Fruit fly (Drosophila melanogaster) whole organism: ENCODE measurements around the gene Rlip.

Source experiments
- CG8478 ChIP-seq: fragments of >200 bp; optimal IDR thresholded peaks from 2 replicates; lab custom pipeline; 2018; ENCODE audit warnings: inconsistent platforms
- Dll ChIP-seq: fragments of >200 bp; optimal IDR thresholded peaks from 2 replicates; lab custom pipeline; 2017
- EcR ChIP-seq, 2 experiments: fragments of >200 bp; optimal IDR thresholded peaks; 2 replicates each; lab custom pipeline; 2017; ENCODE audit warnings: missing biosample characterization in 2 of 2, missing genetic modification characterization in 2 of 2, missing genetic modification reagents in 2 of 2
- pan ChIP-seq: fragments of >200 bp; optimal IDR thresholded peaks from 2 replicates; lab custom pipeline; 2017
- psq ChIP-seq: fragments of >200 bp; optimal IDR thresholded peaks from 2 replicates; lab custom pipeline; 2017
- usp ChIP-seq: fragments of >200 bp; optimal IDR thresholded peaks from 2 replicates; lab custom pipeline; 2017; ENCODE audit warnings: missing biosample characterization, missing genetic modification characterization, mixed read lengths

The Rlip gene

dm6 chr3R:21001123-21001522, 16.4 kb upstream of the Rlip start:
- no peak for TF ChIP-seq pan (lab: Kevin White, UChicago)
- TF ChIP-seq EcR (GFP tag; optimal IDR thresholded peaks at IDR 0.05; lab: Kevin White, UChicago), result no peak
- TF ChIP-seq psq (lab: Kevin White, UChicago), result no peak
- no peak for TF ChIP-seq Dll (lab: Kevin White, UChicago)
- TF ChIP-seq CG8478 (lab: Kevin White, UChicago), result no peak
- no peak for TF ChIP-seq usp (GFP tag; lab: Kevin White, UChicago)

dm6 chr3R:21006967-21007366, 10.5 kb upstream of the Rlip start, which contains the start of gene Alp5:
Alp5 (minus strand) TSS chr3R:21006990.
- no peak for TF ChIP-seq pan (lab: Kevin White, UChicago)
- TF ChIP-seq Dll (lab: Kevin White, UChicago), result no peak
- TF ChIP-seq EcR (GFP tag; optimal IDR thresholded peaks at IDR 0.05; lab: Kevin White, UChicago), result no peak
- TF ChIP-seq usp (GFP tag; lab: Kevin White, UChicago), result no peak
- TF ChIP-seq CG8478 (lab: Kevin White, UChicago), result no peak
- TF ChIP-seq psq (lab: Kevin White, UChicago), result no peak

dm6 chr3R:21013780-21014179, 3.7 kb upstream of the Rlip start:
- TF ChIP-seq Dll (lab: Kevin White, UChicago) (no peak), psq (lab: Kevin White, UChicago) (no peak), pan (lab: Kevin White, UChicago) (no peak), usp (GFP tag; lab: Kevin White, UChicago) (no peak)

dm6 chr3R:21015636-21016035, 1.8 kb upstream of the Rlip start, which contains the start of gene CG5697:
CG5697 (plus strand) TSS chr3R:21015949.
- TF ChIP-seq Dll (lab: Kevin White, UChicago), result no peak
- no peak for TF ChIP-seq pan (lab: Kevin White, UChicago)

- TF ChIP-seq CG8478 (lab: Kevin White, UChicago) (no peak), pan (lab: Kevin White, UChicago) (no peak), usp (GFP tag; lab: Kevin White, UChicago) (no peak), EcR (GFP tag; optimal IDR thresholded peaks at IDR 0.05; lab: Kevin White, UChicago) (no peak), psq (lab: Kevin White, UChicago) (no peak), Dll (lab: Kevin White, UChicago) (no peak)
Measured at dm6 chr3R:21019073-21019472, 1.6 kb downstream of the Rlip start.

- no peak for TF ChIP-seq CG8478 (lab: Kevin White, UChicago)
- TF ChIP-seq EcR (GFP tag; optimal IDR thresholded peaks at IDR 0.05; lab: Kevin White, UChicago), result no peak
- no peak for TF ChIP-seq usp (GFP tag; lab: Kevin White, UChicago)
- TF ChIP-seq Dll (lab: Kevin White, UChicago), result no peak
- no peak for TF ChIP-seq pan (lab: Kevin White, UChicago)
- no peak for TF ChIP-seq psq (lab: Kevin White, UChicago)
Measured at dm6 chr3R:21022769-21023517, 5.5 kb downstream of the Rlip start.

dm6 chr3R:21023902-21024541, 6.5 kb downstream of the Rlip start, which contains the start of gene peg:
peg (minus strand) TSS chr3R:21024163.
- TF ChIP-seq psq (lab: Kevin White, UChicago) (no peak), usp (GFP tag; lab: Kevin White, UChicago) (no peak), CG8478 (lab: Kevin White, UChicago) (no peak), Dll (lab: Kevin White, UChicago) (no peak), pan (lab: Kevin White, UChicago) (no peak), EcR (GFP tag; optimal IDR thresholded peaks at IDR 0.05; lab: Kevin White, UChicago) (no peak)

- TF ChIP-seq Dll (lab: Kevin White, UChicago) (no peak), CG8478 (lab: Kevin White, UChicago) (no peak), psq (lab: Kevin White, UChicago) (no peak), EcR (GFP tag; optimal IDR thresholded peaks at IDR 0.05; lab: Kevin White, UChicago) (no peak), usp (GFP tag; lab: Kevin White, UChicago) (no peak), pan (lab: Kevin White, UChicago) (no peak)
Measured at dm6 chr3R:21025508-21025907, 8.0 kb downstream of the Rlip start.

- no peak for TF ChIP-seq Dll (lab: Kevin White, UChicago)
- no peak for TF ChIP-seq psq (lab: Kevin White, UChicago)
- no peak for TF ChIP-seq EcR (GFP tag; optimal IDR thresholded peaks at IDR 0.05; lab: Kevin White, UChicago)
- no peak for TF ChIP-seq pan (lab: Kevin White, UChicago)
- no peak for TF ChIP-seq usp (GFP tag; lab: Kevin White, UChicago)
Measured at dm6 chr3R:21042399-21042798, 24.9 kb downstream of the Rlip start, which contains the start of gene Dhc93AB. Dhc93AB (minus strand) TSS chr3R:21042499.

- TF ChIP-seq usp (GFP tag; lab: Kevin White, UChicago) (no peak), psq (lab: Kevin White, UChicago) (no peak)
Measured at dm6 chr3R:21043549-21044118, 26.1 kb downstream of the Rlip start, which contains the start of gene CG12278. CG12278 (plus strand) TSS chr3R:21044068.

- TF ChIP-seq pan (lab: Kevin White, UChicago) (no peak), EcR (GFP tag; optimal IDR thresholded peaks at IDR 0.05; lab: Kevin White, UChicago) (no peak), psq (lab: Kevin White, UChicago) (no peak), usp (GFP tag; lab: Kevin White, UChicago) (no peak), CG8478 (lab: Kevin White, UChicago) (no peak), Dll (lab: Kevin White, UChicago) (no peak)
Measured at dm6 chr3R:21045742-21046141, 28.3 kb downstream of the Rlip start, which contains the start of gene CG31189. CG31189 (minus strand) TSS chr3R:21045842.
